Worm (Caenorhabditis elegans): Measurements from ENCODE around the gene chtb-1.

ce11 chrIII:9322010-9322409 lies 33.3 kb downstream of the chtb-1 start, which contains the start of gene cpb-1:
- TF ChIP-seq tag-97 (GFP tag; IDR thresholded peaks at IDR 0.05): no peak
- no peak for TF ChIP-seq ceh-28 (tag; optimal IDR thresholded peaks at IDR 0.05)
- no peak for TF ChIP-seq F44E2.7 (GFP tag; IDR thresholded peaks at IDR 0.05)
- no peak for TF ChIP-seq fos-1 (tag; optimal IDR thresholded peaks at IDR 0.05)

All from whole organism, L4 larva.